Fruit fly (Drosophila melanogaster): ENCODE results near the gene CG5418.

The CG5418 gene

dm6 chr2L:12487311-12487710 lies 34.3 kb upstream of the CG5418 start (continued):
- TF ChIP-seq Lim3 (GFP tag; IDR thresholded peaks at IDR 0.05) (no peak), nerfin-2 (GFP tag; IDR thresholded peaks at IDR 0.05; ENCODE audit: partially characterized antibody) (no peak), CG11504 (tag; optimal IDR thresholded peaks at IDR 0.05) (peak; percentile 32), sna (GFP tag; IDR thresholded peaks at IDR 0.05; ENCODE audit: partially characterized antibody) (no peak), CG15601 (tag; optimal IDR thresholded peaks at IDR 0.05) (peak; percentile 64), croc (GFP tag; conservative IDR thresholded peaks at IDR 0.05) (no peak), CG42726 (GFP tag; IDR thresholded peaks at IDR 0.05; ENCODE audit: partially characterized antibody) (no peak), seq (GFP tag; IDR thresholded peaks at IDR 0.05) (no peak), hth (optimal IDR thresholded peaks at IDR 0.05) (no peak), Ada2b (GFP tag; IDR thresholded peaks at IDR 0.05) (no peak), CG15514 (GFP tag; optimal IDR thresholded peaks at IDR 0.05) (no peak), maf-S (GFP tag; optimal IDR thresholded peaks at IDR 0.05) (no peak), Dp (GFP tag; optimal IDR thresholded peaks at IDR 0.05) (no peak), CG31365 (tag; optimal IDR thresholded peaks at IDR 0.05) (peak; percentile 49), CG13123 (GFP tag; optimal IDR thresholded peaks at IDR 0.05) (no peak), CG8478 (optimal IDR thresholded peaks at IDR 0.05) (no peak), CG6254 (GFP tag; optimal IDR thresholded peaks at IDR 0.05) (peak; percentile 45), CG2199 (GFP tag; IDR thresholded peaks at IDR 0.05) (no peak), HmgD (GFP tag; optimal IDR thresholded peaks at IDR 0.05) (no peak), Drgx (GFP tag; IDR thresholded peaks at IDR 0.05) (no peak), CG7963 (GFP tag; IDR thresholded peaks at IDR 0.05; ENCODE audit: partially characterized antibody) (no peak), shn (GFP tag; optimal IDR thresholded peaks at IDR 0.05) (no peak), scrt (GFP tag; optimal IDR thresholded peaks at IDR 0.05) (no peak), cwo (GFP tag; optimal IDR thresholded peaks at IDR 0.05) (no peak), CG13287 (GFP tag; IDR thresholded peaks at IDR 0.05; ENCODE audit: partially characterized antibody) (no peak), CG6765 (GFP tag; optimal IDR thresholded peaks at IDR 0.05) (no peak), CG10959 (GFP tag; IDR thresholded peaks at IDR 0.05) (no peak), Sry-β (GFP tag; optimal IDR thresholded peaks at IDR 0.05) (peak; percentile 27), unc-4 (GFP tag; IDR thresholded peaks at IDR 0.05; ENCODE audit: partially characterized antibody) (no peak), Deaf1 (tag; optimal IDR thresholded peaks at IDR 0.05) (no peak), nmo (GFP tag; optimal IDR thresholded peaks at IDR 0.05) (no peak), bowl (GFP tag; IDR thresholded peaks at IDR 0.05) (0 out of 2 replicates have a peak, but pooled peaks have one; percentile 13), wek (GFP tag; optimal IDR thresholded peaks at IDR 0.05) (peak; percentile 71), CG1024 (GFP tag; IDR thresholded peaks at IDR 0.05) (no peak), chn (GFP tag; optimal IDR thresholded peaks at IDR 0.05) (no peak), sens (GFP tag) (peak; percentile 84), fd102C (GFP tag; optimal IDR thresholded peaks at IDR 0.05) (peak; percentile 47), CG3065 (GFP tag; optimal IDR thresholded peaks at IDR 0.05) (no peak), fd3F (GFP tag; optimal IDR thresholded peaks at IDR 0.05) (no peak), Dip3 (GFP tag; optimal IDR thresholded peaks at IDR 0.05) (no peak), gsb (GFP tag; IDR thresholded peaks at IDR 0.05) (no peak), CrebB (tag; optimal IDR thresholded peaks at IDR 0.05) (peak; percentile 66), wor (GFP tag; IDR thresholded peaks at IDR 0.05) (no peak), zen (tag; optimal IDR thresholded peaks at IDR 0.05) (no peak), Optix (GFP tag; IDR thresholded peaks at IDR 0.05) (no peak), da (GFP tag; optimal IDR thresholded peaks at IDR 0.05) (no peak), CG2129 (GFP tag; IDR thresholded peaks at IDR 0.05; ENCODE audit: partially characterized antibody) (no peak), CG30403 (GFP tag; optimal IDR thresholded peaks at IDR 0.05) (no peak), CG6854 (GFP tag; optimal IDR thresholded peaks at IDR 0.05) (no peak), pan (optimal IDR thresholded peaks at IDR 0.05) (no peak), pan (GFP tag; optimal IDR thresholded peaks at IDR 0.05 in 1 of 2, IDR thresholded peaks at IDR 0.05 in 1 of 2) (no peak), CG14050 (GFP tag; IDR thresholded peaks at IDR 0.05) (no peak)
